Fruit fly (Drosophila melanogaster) whole organism, embryonic: ENCODE results near the gene mldr.
A peak's percentile ranks its signal among the peaks of the same experiment; 100 is the strongest.

Experiments
- Abd-B ChIP-seq: fragments of 200-800 bp; sonication (Bioruptor generic); optimal IDR thresholded peaks from 2 replicates; lab custom pipeline; 2018; ENCODE audit warnings: missing biosample characterization, mild to moderate bottlenecking, missing genetic modification characterization, moderate library complexity
- Bgb ChIP-seq: fragments of 200-800 bp; sonication (Bioruptor generic); IDR thresholded peaks from 2 replicates; pipeline ENCODE4 v1.3.6; 2022; ENCODE audit warnings: missing biosample characterization, missing genetic modification characterization; ENCODE audit not compliant: partially characterized antibody
- Bteb2 ChIP-seq: fragments of 200-800 bp; sonication (Bioruptor generic); optimal IDR thresholded peaks from 2 replicates; lab custom pipeline; 2016; ENCODE audit warnings: missing biosample characterization, missing genetic modification characterization
- C15 ChIP-seq: fragments of 200-800 bp; sonication (Bioruptor generic); IDR thresholded peaks from 3 replicates; pipeline ENCODE4 v1.3.6; 2022; ENCODE audit warnings: missing biosample characterization, missing genetic modification characterization
- CG10321 ChIP-seq: fragments of 200-800 bp; sonication (Bioruptor generic); IDR thresholded peaks from 2 replicates; pipeline ENCODE4 v1.3.6; 2022; ENCODE audit warnings: missing biosample characterization, missing genetic modification characterization
- CG10543 ChIP-seq: fragments of 200-800 bp; sonication (Bioruptor generic); optimal IDR thresholded peaks from 3 replicates; lab custom pipeline; 2017; ENCODE audit warnings: missing biosample characterization, mild to moderate bottlenecking, missing genetic modification characterization, moderate library complexity
- CG13894 ChIP-seq: fragments of 200-800 bp; sonication (Bioruptor generic); optimal IDR thresholded peaks from 3 replicates; lab custom pipeline; 2018; ENCODE audit warnings: missing biosample characterization, mild to moderate bottlenecking, missing genetic modification characterization, moderate library complexity
- CG16815 ChIP-seq: fragments of 200-800 bp; sonication (Bioruptor generic); optimal IDR thresholded peaks from 3 replicates; lab custom pipeline; 2017; ENCODE audit warnings: missing biosample characterization, mild to moderate bottlenecking, missing genetic modification characterization
- CG16863 ChIP-seq: fragments of 200-800 bp; sonication (Bioruptor generic); optimal IDR thresholded peaks from 3 replicates; lab custom pipeline; 2016; ENCODE audit warnings: missing biosample characterization, missing genetic modification characterization
- CG18262 ChIP-seq: fragments of 200-800 bp; optimal IDR thresholded peaks from 3 replicates; lab custom pipeline; 2019; ENCODE audit warnings: missing biosample characterization, mild to moderate bottlenecking, missing genetic modification characterization, moderate library complexity
- CG1832 ChIP-seq: fragments of 200-800 bp; sonication (Bioruptor generic); optimal IDR thresholded peaks from 2 replicates; lab custom pipeline; 2017; ENCODE audit warnings: missing biosample characterization, mild to moderate bottlenecking, missing genetic modification characterization, inconsistent platforms
- CG30431 ChIP-seq: fragments of 200-800 bp; sonication (Bioruptor generic); optimal IDR thresholded peaks from 2 replicates; lab custom pipeline; 2017; ENCODE audit warnings: missing biosample characterization, missing genetic modification characterization
- CG32532 ChIP-seq: fragments of 200-800 bp; sonication (Bioruptor generic); IDR thresholded peaks from 2 replicates; pipeline ENCODE4 v1.3.6; 2022; ENCODE audit warnings: missing biosample characterization, missing genetic modification characterization
- CG32767 ChIP-seq: fragments of 200-800 bp; sonication (Bioruptor generic); IDR thresholded peaks from 2 replicates; pipeline ENCODE4 v1.3.6; 2022; ENCODE audit warnings: missing biosample characterization, missing genetic modification characterization
- CG33213 ChIP-seq: fragments of 200-800 bp; sonication (Bioruptor generic); optimal IDR thresholded peaks from 3 replicates; lab custom pipeline; 2016; ENCODE audit warnings: missing biosample characterization, missing genetic modification characterization
- CG33557 ChIP-seq: fragments of 200-800 bp; sonication (Bioruptor generic); optimal IDR thresholded peaks from 2 replicates; lab custom pipeline; 2019; ENCODE audit warnings: missing biosample characterization, mild to moderate bottlenecking, missing genetic modification characterization, moderate library complexity
- CG3407 ChIP-seq: fragments of 200-800 bp; sonication (Bioruptor generic); optimal IDR thresholded peaks from 2 replicates; lab custom pipeline; 2018; ENCODE audit warnings: missing biosample characterization, mild to moderate bottlenecking, missing genetic modification characterization
- CG34224 ChIP-seq: fragments of 200-800 bp; sonication (Bioruptor generic); IDR thresholded peaks from 3 replicates; pipeline ENCODE4 v1.3.6; 2022; ENCODE audit warnings: missing biosample characterization, missing genetic modification characterization; ENCODE audit not compliant: partially characterized antibody
- CG34422 ChIP-seq: fragments of 200-800 bp; sonication (Bioruptor generic); IDR thresholded peaks from 3 replicates; pipeline ENCODE4 v1.3.6; 2022; ENCODE audit warnings: missing biosample characterization, missing genetic modification characterization
- CG5245 ChIP-seq: fragments of 200-800 bp; sonication (Bioruptor generic); optimal IDR thresholded peaks from 3 replicates; lab custom pipeline; 2016; ENCODE audit warnings: missing biosample characterization, missing genetic modification characterization
- CG7271 ChIP-seq: fragments of 200-800 bp; sonication (Bioruptor generic); optimal IDR thresholded peaks from 2 replicates; lab custom pipeline; 2018; ENCODE audit warnings: missing biosample characterization, mild to moderate bottlenecking, missing genetic modification characterization, moderate library complexity
- CTCF ChIP-seq: fragments of 200-800 bp; sonication (Bioruptor generic); optimal IDR thresholded peaks from 2 replicates; lab custom pipeline; 2017; ENCODE audit warnings: missing biosample characterization, mild to moderate bottlenecking, missing genetic modification characterization, moderate library complexity
- D ChIP-seq, 2 experiments: fragments of 200-800 bp in 1 of 2; fragments of >200 bp in 1 of 2; sonication (Bioruptor generic) in 1 of 2; optimal IDR thresholded peaks; 2 replicates in 1 of 2; 3 replicates in 1 of 2; lab custom pipeline; 2017; ENCODE audit warnings: mild to moderate bottlenecking in 1 of 2, missing biosample characterization in 1 of 2, missing genetic modification characterization in 1 of 2, missing genetic modification reagents in 1 of 2
- Ets97D ChIP-seq: fragments of 200-800 bp; sonication (Bioruptor generic); optimal IDR thresholded peaks from 3 replicates; lab custom pipeline; 2016; ENCODE audit warnings: missing biosample characterization, missing genetic modification characterization
- HLH3B ChIP-seq: fragments of 200-800 bp; sonication (Bioruptor generic); IDR thresholded peaks from 2 replicates; pipeline ENCODE4 v1.3.6; 2022; ENCODE audit warnings: missing biosample characterization, missing genetic modification characterization
- Hmx ChIP-seq: fragments of 200-800 bp; sonication (Bioruptor generic); optimal IDR thresholded peaks from 2 replicates; lab custom pipeline; 2016; ENCODE audit warnings: missing biosample characterization, missing genetic modification characterization
- Hr39 ChIP-seq: fragments of >200 bp; optimal IDR thresholded peaks from 2 replicates; lab custom pipeline; 2017
- Meics ChIP-seq: fragments of 200-800 bp; sonication (Bioruptor generic); optimal IDR thresholded peaks from 2 replicates; lab custom pipeline; 2017; ENCODE audit warnings: missing biosample characterization, mild to moderate bottlenecking, missing genetic modification characterization
- Neu2 ChIP-seq: fragments of 200-800 bp; sonication (Bioruptor generic); optimal IDR thresholded peaks from 3 replicates; lab custom pipeline; 2016; ENCODE audit warnings: missing biosample characterization, missing genetic modification characterization, borderline replicate concordance
- Side ChIP-seq: fragments of 200-800 bp; sonication (Bioruptor generic); optimal IDR thresholded peaks from 2 replicates; lab custom pipeline; 2016; ENCODE audit warnings: missing biosample characterization, missing genetic modification characterization
- Vsx1 ChIP-seq: fragments of 200-800 bp; sonication (Bioruptor generic); optimal IDR thresholded peaks from 2 replicates; lab custom pipeline; 2017; ENCODE audit warnings: missing biosample characterization, mild to moderate bottlenecking, missing genetic modification characterization, missing genetic modification reagents
- cas ChIP-seq: fragments of 200-800 bp; sonication (Bioruptor generic); IDR thresholded peaks from 2 replicates; pipeline ENCODE4 v1.3.6; 2022; ENCODE audit warnings: missing biosample characterization, missing genetic modification characterization
- cwo ChIP-seq: fragments of 200-800 bp; sonication (Bioruptor generic); optimal IDR thresholded peaks from 3 replicates; lab custom pipeline; 2017; ENCODE audit warnings: missing biosample characterization, missing genetic modification characterization, mild to moderate bottlenecking, moderate library complexity, missing genetic modification reagents
- disco-r ChIP-seq: fragments of 200-800 bp; sonication (Bioruptor generic); optimal IDR thresholded peaks from 2 replicates; lab custom pipeline; 2016; ENCODE audit warnings: missing biosample characterization, missing genetic modification characterization
- gsb ChIP-seq: fragments of 200-800 bp; sonication (Bioruptor generic); IDR thresholded peaks from 2 replicates; pipeline ENCODE4 v1.3.6; 2022; ENCODE audit warnings: missing biosample characterization, missing genetic modification characterization
- ind ChIP-seq: fragments of 200-800 bp; sonication (Bioruptor generic); optimal IDR thresholded peaks from 3 replicates; lab custom pipeline; 2016; ENCODE audit warnings: missing biosample characterization, missing genetic modification characterization
- kah ChIP-seq: fragments of 200-800 bp; sonication (Bioruptor generic); optimal IDR thresholded peaks from 2 replicates; lab custom pipeline; 2018; ENCODE audit warnings: missing biosample characterization, mild to moderate bottlenecking, missing genetic modification characterization
- lmd ChIP-seq: fragments of 200-800 bp; sonication (Bioruptor generic); IDR thresholded peaks from 2 replicates; pipeline ENCODE4 v1.3.6; 2022; ENCODE audit warnings: missing biosample characterization, missing genetic modification characterization
- lola ChIP-seq, 3 experiments: fragments of >200 bp in 2 of 3; fragments of 200-800 bp in 1 of 3; sonication (Bioruptor generic) in 1 of 3; optimal IDR thresholded peaks; 2 replicates each; lab custom pipeline; 2017 to 2019; ENCODE audit warnings: missing biosample characterization in 3 of 3, missing genetic modification characterization in 3 of 3, mild to moderate bottlenecking in 1 of 3, moderate library complexity in 1 of 3
- peb ChIP-seq: fragments of 200-800 bp; sonication (Bioruptor generic); IDR thresholded peaks from 2 replicates; pipeline ENCODE4 v1.3.6; 2022; ENCODE audit warnings: missing biosample characterization, missing genetic modification characterization
- pho ChIP-seq: fragments of 200-800 bp; sonication (Bioruptor generic); optimal IDR thresholded peaks from 2 replicates; lab custom pipeline; 2016; ENCODE audit warnings: missing biosample characterization, missing genetic modification characterization
- prd ChIP-seq, 3 experiments: fragments of >200 bp in 2 of 3; fragments of 200-800 bp in 1 of 3; sonication (Bioruptor generic) in 1 of 3; optimal IDR thresholded peaks in 2 of 3; IDR thresholded peaks in 1 of 3; 2 replicates in 2 of 3; 3 replicates in 1 of 3; pipeline versions ENCODE4 v1.3.6 to Lab custom; 2017 to 2022; ENCODE audit warnings: missing biosample characterization in 1 of 3, missing genetic modification characterization in 1 of 3
- pros ChIP-seq: fragments of 200-800 bp; sonication (Bioruptor generic); optimal IDR thresholded peaks from 3 replicates; lab custom pipeline; 2019; ENCODE audit warnings: missing biosample characterization, mild to moderate bottlenecking, missing genetic modification characterization, moderate library complexity
- so ChIP-seq: fragments of 200-800 bp; sonication (Bioruptor generic); IDR thresholded peaks from 3 replicates; pipeline ENCODE4 v1.3.6; 2022; ENCODE audit warnings: missing biosample characterization, missing genetic modification characterization
- ssp ChIP-seq: fragments of 200-800 bp; sonication (Bioruptor generic); IDR thresholded peaks from 2 replicates; pipeline ENCODE4 v1.3.6; 2022; ENCODE audit warnings: missing biosample characterization, missing genetic modification characterization
- stc ChIP-seq: fragments of 200-800 bp; sonication (Bioruptor generic); IDR thresholded peaks from 2 replicates; pipeline ENCODE4 v1.3.6; 2022; ENCODE audit warnings: missing biosample characterization, missing genetic modification characterization
- stwl ChIP-seq: fragments of 200-800 bp; sonication (Bioruptor generic); optimal IDR thresholded peaks from 3 replicates; lab custom pipeline; 2018; ENCODE audit warnings: missing biosample characterization, mild to moderate bottlenecking, missing genetic modification characterization, moderate library complexity
- tll ChIP-seq, 2 experiments: fragments of 200-800 bp in 1 of 2; fragments of >200 bp in 1 of 2; sonication (Bioruptor generic) in 1 of 2; optimal IDR thresholded peaks; 2 replicates each; lab custom pipeline; 2017 to 2019; ENCODE audit warnings: missing biosample characterization in 2 of 2, missing genetic modification characterization in 2 of 2, mild to moderate bottlenecking in 1 of 2, moderate library complexity in 1 of 2
- wdn ChIP-seq: fragments of 200-800 bp; sonication (Bioruptor generic); IDR thresholded peaks from 2 replicates; pipeline ENCODE4 v1.3.6; 2022; ENCODE audit warnings: missing biosample characterization, missing genetic modification characterization

The mldr gene

dm6 chrX:6278879-6279628 lies 12.0 kb upstream of the mldr start (continued):
- 0 out of 3 replicates have a peak, but pooled peaks have one; percentile 12 for TF ChIP-seq CG34224 (GFP tag; lab: Robert Waterston, UW)
- TF ChIP-seq CG30431 (GFP tag; lab: Kevin White, UChicago) = no peak
- TF ChIP-seq Bgb (GFP tag; lab: Robert Waterston, UW) = peak; percentile 35; the same call in 1 of the 2 replicates
- no peak for TF ChIP-seq Hr39 (lab: Kevin White, UChicago)
- TF ChIP-seq C15 = no peak
- TF ChIP-seq CG16863 (GFP tag; lab: Kevin White, UChicago) = no peak
- no peak for TF ChIP-seq disco-r (GFP tag; lab: Kevin White, UChicago)
- TF ChIP-seq CG16815 = no peak
- TF ChIP-seq Abd-B = no peak
- TF ChIP-seq peb = no peak
- TF ChIP-seq wdn = no peak
- no peak for TF ChIP-seq CG32767 (GFP tag; lab: Robert Waterston, UW)
- no peak for TF ChIP-seq Neu2 (GFP tag; lab: Kevin White, UChicago)
- TF ChIP-seq lmd = no peak
- 0 out of 2 replicates have a peak, but pooled peaks have one; percentile 16 for TF ChIP-seq HLH3B (GFP tag; lab: Robert Waterston, UW)
- TF ChIP-seq Side (GFP tag; lab: Kevin White, UChicago) = peak; percentile 36
- peak; percentile 17 for TF ChIP-seq CG13894 (tag; lab: Kevin White, UChicago)
- no peak for TF ChIP-seq cwo (GFP tag; lab: Kevin White, UChicago)
- TF ChIP-seq CG32532 = no peak
- no peak for TF ChIP-seq CG3407
- no peak for TF ChIP-seq CTCF (GFP tag; lab: Kevin White, UChicago)
- no peak for TF ChIP-seq Ets97D (GFP tag; lab: Kevin White, UChicago)
- peak; percentile 7 for TF ChIP-seq kah
- TF ChIP-seq prd (optimal IDR thresholded peaks at IDR 0.05; lab: Kevin White, UChicago) = no peak
- TF ChIP-seq prd (GFP tag; IDR thresholded peaks at IDR 0.05; lab: Robert Waterston, UW) = no peak
- no peak for TF ChIP-seq cas (GFP tag; lab: Robert Waterston, UW)
- TF ChIP-seq Meics (GFP tag; lab: Kevin White, UChicago) = peak; percentile 32
- no peak for TF ChIP-seq CG5245
- no peak for TF ChIP-seq Vsx1
- no peak for TF ChIP-seq Hmx (GFP tag; lab: Kevin White, UChicago)
- TF ChIP-seq pho (GFP tag; lab: Kevin White, UChicago) = peak; percentile 30
- TF ChIP-seq CG33557 (GFP tag; lab: Kevin White, UChicago) = no peak
- TF ChIP-seq lola (GFP tag; optimal IDR thresholded peaks at IDR 0.05; lab: Kevin White, UChicago) = no peak
- TF ChIP-seq CG7271 = no peak
- TF ChIP-seq CG10543 (GFP tag; lab: Kevin White, UChicago) = peak; percentile 58
- TF ChIP-seq ssp (GFP tag; lab: Robert Waterston, UW) = no peak
- peak; percentile 63; the same call in 2 of the 3 replicates for TF ChIP-seq CG34422 (GFP tag; lab: Robert Waterston, UW)
- TF ChIP-seq stc (GFP tag; lab: Robert Waterston, UW) = no peak
- peak; percentile 38 for TF ChIP-seq CG33213 (GFP tag; lab: Kevin White, UChicago)
- no peak for TF ChIP-seq pros (GFP tag; lab: Kevin White, UChicago)
- TF ChIP-seq D (optimal IDR thresholded peaks at IDR 0.05; lab: Kevin White, UChicago) = no peak
- no peak for TF ChIP-seq D (GFP tag; optimal IDR thresholded peaks at IDR 0.05; lab: Kevin White, UChicago)
- TF ChIP-seq gsb (GFP tag; lab: Robert Waterston, UW) = no peak
- TF ChIP-seq so (GFP tag; lab: Robert Waterston, UW) = no peak
- TF ChIP-seq tll (GFP tag; optimal IDR thresholded peaks at IDR 0.05; lab: Kevin White, UChicago) = peak in 1 of 2 experiments; percentile 9
- TF ChIP-seq CG10321 (GFP tag; lab: Robert Waterston, UW) = peak; percentile 78
- peak; percentile 36 for TF ChIP-seq stwl (tag; lab: Kevin White, UChicago)
- no peak for TF ChIP-seq Bteb2
- TF ChIP-seq CG1832 (GFP tag; lab: Kevin White, UChicago) = peak; percentile 87
- TF ChIP-seq CG18262 (tag; lab: Kevin White, UChicago) = no peak
- no peak for TF ChIP-seq ind (GFP tag; lab: Kevin White, UChicago)
